Worm (Caenorhabditis elegans) whole organism, L4 larva: Measurements from ENCODE around the gene gcy-9.

ENCODE experiments used
- ama-1 ChIP-seq: fragments of 150-350 bp; optimal IDR thresholded peaks from 2 replicates; lab custom pipeline; 2014; ENCODE audit warnings: inconsistent platforms, mixed read lengths
- arid-1 ChIP-seq: fragments of 200-800 bp; sonication (Bioruptor generic); conservative IDR thresholded peaks from 2 replicates; pipeline ENCODE4 v1.3.6; 2022; ENCODE audit warnings: missing genetic modification reagents, missing genetic modification characterization, missing compliant biosample characterization
- daf-12 ChIP-seq: fragments of 150-350 bp; optimal IDR thresholded peaks from 2 replicates; lab custom pipeline; 2014; ENCODE audit warnings: missing biosample characterization, missing genetic modification reagents, missing genetic modification characterization
- fos-1 ChIP-seq: fragments of 150-350 bp; optimal IDR thresholded peaks from 2 replicates; lab custom pipeline; 2014; ENCODE audit warnings: missing biosample characterization, missing genetic modification characterization
- lin-38 ChIP-seq: fragments of 200-800 bp; sonication (Bioruptor generic); IDR thresholded peaks from 2 replicates; pipeline ENCODE4 v1.3.6; 2022; ENCODE audit warnings: missing genetic modification reagents, missing genetic modification characterization, missing compliant biosample characterization
- mdl-1 ChIP-seq, 2 experiments: fragments of 150-350 bp in 1 of 2; sonication (generic microtip) in 1 of 2; optimal IDR thresholded peaks; 2 replicates each; lab custom pipeline; 2014 to 2017; ENCODE audit warnings: missing biosample characterization in 2 of 2, missing genetic modification characterization in 2 of 2
- nhr-237 ChIP-seq: sonication (generic microtip); optimal IDR thresholded peaks from 2 replicates; lab custom pipeline; 2017; ENCODE audit warnings: missing biosample characterization, missing genetic modification characterization
- pha-4 ChIP-seq, 2 experiments: fragments of 150-350 bp in 1 of 2; fragments of 200-800 bp in 1 of 2; sonication (Bioruptor generic) in 1 of 2; IDR thresholded peaks in 1 of 2; optimal IDR thresholded peaks in 1 of 2; 2 replicates each; pipeline versions ENCODE4 v1.3.6 to Lab custom; 2014 to 2022; ENCODE audit warnings: missing genetic modification characterization in 2 of 2, missing genetic modification reagents in 2 of 2, missing biosample characterization in 1 of 2, missing compliant biosample characterization in 1 of 2
- snpc-4 ChIP-seq: fragments of 150-350 bp; optimal IDR thresholded peaks from 2 replicates; lab custom pipeline; 2014; ENCODE audit warnings: missing biosample characterization, missing genetic modification characterization
- tag-97 ChIP-seq: fragments of 200-800 bp; sonication (Bioruptor generic); IDR thresholded peaks from 2 replicates; pipeline ENCODE4 v1.3.6; 2022; ENCODE audit warnings: missing genetic modification characterization, missing compliant biosample characterization
- unc-130 ChIP-seq: sonication (generic microtip); optimal IDR thresholded peaks from 2 replicates; lab custom pipeline; 2016; ENCODE audit warnings: missing genetic modification reagents, missing genetic modification characterization, missing compliant biosample characterization
- unc-39 ChIP-seq: sonication (generic microtip); optimal IDR thresholded peaks from 2 replicates; lab custom pipeline; 2017; ENCODE audit warnings: missing biosample characterization, missing genetic modification characterization
- vab-7 ChIP-seq: fragments of 200-800 bp; sonication (Bioruptor generic); IDR thresholded peaks from 2 replicates; pipeline ENCODE4 v1.3.6; 2022; ENCODE audit warnings: missing genetic modification reagents, missing genetic modification characterization, missing compliant biosample characterization

ce11 chrX:11386903-11387302 is 49.2 kb upstream of the gcy-9 start:
- no peak for TF ChIP-seq arid-1 (GFP tag; lab: Robert Waterston, UW)
- no peak for TF ChIP-seq fos-1 (tag; lab: Kevin White, UChicago)
- no peak for TF ChIP-seq unc-130 (GFP tag; lab: Kevin White, UChicago)
- TF ChIP-seq ama-1 (lab: Kevin White, UChicago) = no peak
- no peak for TF ChIP-seq vab-7 (GFP tag; lab: Robert Waterston, UW)
- TF ChIP-seq pha-4 (GFP tag; IDR thresholded peaks at IDR 0.05; lab: Robert Waterston, UW) = no peak
- no peak for TF ChIP-seq pha-4 (tag; optimal IDR thresholded peaks at IDR 0.05; lab: Kevin White, UChicago)
- no peak for TF ChIP-seq snpc-4 (tag; lab: Kevin White, UChicago)
- TF ChIP-seq unc-39 (tag; lab: Kevin White, UChicago) = no peak
- TF ChIP-seq tag-97 (GFP tag; lab: Robert Waterston, UW) = no peak
- TF ChIP-seq mdl-1 (tag; optimal IDR thresholded peaks at IDR 0.05; lab: Kevin White, UChicago) = no peak
- no peak for TF ChIP-seq daf-12 (tag; lab: Kevin White, UChicago)
- TF ChIP-seq lin-38 (GFP tag; lab: Robert Waterston, UW) = no peak
- no peak for TF ChIP-seq nhr-237 (tag; lab: Kevin White, UChicago)
